Worm (Caenorhabditis elegans) whole organism, L1 larva: Measurements from ENCODE around the gene lem-4.

ENCODE experiments used
- ceh-82 ChIP-seq, 3 experiments: fragments of 150-350 bp in 1 of 3; sonication (generic microtip) in 2 of 3; optimal IDR thresholded peaks; 2 replicates each; lab custom pipeline; 2014 to 2017; ENCODE audit warnings: missing biosample characterization in 3 of 3, missing genetic modification characterization in 3 of 3
- nhr-11 ChIP-seq: fragments of 150-350 bp; optimal IDR thresholded peaks from 2 replicates; lab custom pipeline; 2014; ENCODE audit warnings: missing biosample characterization, missing genetic modification characterization
- nhr-20 ChIP-seq: sonication (generic microtip); optimal IDR thresholded peaks from 2 replicates; lab custom pipeline; 2016; ENCODE audit warnings: mild to moderate bottlenecking, missing genetic modification characterization, missing compliant biosample characterization
- unc-62 ChIP-seq: fragments of 150-350 bp; optimal IDR thresholded peaks from 2 replicates; lab custom pipeline; 2014; ENCODE audit warnings: missing biosample characterization, missing genetic modification reagents, missing genetic modification characterization
- ztf-4 ChIP-seq: fragments of 150-350 bp; optimal IDR thresholded peaks from 2 replicates; lab custom pipeline; 2014; ENCODE audit warnings: missing biosample characterization, missing genetic modification characterization

- TF ChIP-seq unc-62 (GFP tag; lab: Kevin White, UChicago) = no peak
- no peak for TF ChIP-seq ceh-82 (tag; optimal IDR thresholded peaks at IDR 0.05; lab: Kevin White, UChicago)
- TF ChIP-seq ztf-4 (tag; lab: Kevin White, UChicago) = no peak
- TF ChIP-seq nhr-20 = no peak
- no peak for TF ChIP-seq nhr-11 (tag; lab: Kevin White, UChicago)
Measured at ce11 chrIV:855483-855882, 903 bp upstream of the lem-4 start.
